Worm (Caenorhabditis elegans) whole organism, L3 larva: Measurements from ENCODE around the gene F58F9.6.

Source experiments
- ama-1 ChIP-seq: fragments of 150-350 bp; optimal IDR thresholded peaks from 2 replicates; lab custom pipeline; 2018
- lin-39 ChIP-seq: fragments of 150-350 bp; optimal IDR thresholded peaks from 2 replicates; lab custom pipeline; 2018; ENCODE audit warnings: missing biosample characterization, missing genetic modification reagents, missing genetic modification characterization
- nhr-11 ChIP-seq: fragments of 150-350 bp; optimal IDR thresholded peaks from 2 replicates; lab custom pipeline; 2014; ENCODE audit warnings: missing biosample characterization, missing genetic modification characterization
- nhr-12 ChIP-seq: fragments of 150-350 bp; optimal IDR thresholded peaks from 2 replicates; lab custom pipeline; 2014; ENCODE audit warnings: missing biosample characterization, missing genetic modification characterization
- nhr-28 ChIP-seq: fragments of 150-350 bp; optimal IDR thresholded peaks from 2 replicates; lab custom pipeline; 2014; ENCODE audit warnings: missing biosample characterization, missing genetic modification characterization
- nhr-76 ChIP-seq: fragments of 150-350 bp; sonication (generic microtip); optimal IDR thresholded peaks from 5 replicates; lab custom pipeline; 2014; ENCODE audit warnings: missing biosample characterization, missing genetic modification characterization
- snpc-4 ChIP-seq: fragments of 150-350 bp; optimal IDR thresholded peaks from 2 replicates; lab custom pipeline; 2014; ENCODE audit warnings: missing biosample characterization, missing genetic modification characterization
- unc-39 ChIP-seq: sonication (generic microtip); optimal IDR thresholded peaks from 4 replicates; lab custom pipeline; 2017; ENCODE audit warnings: missing biosample characterization, missing genetic modification characterization
- ztf-11 ChIP-seq: fragments of 150-350 bp; optimal IDR thresholded peaks from 2 replicates; lab custom pipeline; 2014; ENCODE audit warnings: missing biosample characterization, missing genetic modification characterization

DNA sequence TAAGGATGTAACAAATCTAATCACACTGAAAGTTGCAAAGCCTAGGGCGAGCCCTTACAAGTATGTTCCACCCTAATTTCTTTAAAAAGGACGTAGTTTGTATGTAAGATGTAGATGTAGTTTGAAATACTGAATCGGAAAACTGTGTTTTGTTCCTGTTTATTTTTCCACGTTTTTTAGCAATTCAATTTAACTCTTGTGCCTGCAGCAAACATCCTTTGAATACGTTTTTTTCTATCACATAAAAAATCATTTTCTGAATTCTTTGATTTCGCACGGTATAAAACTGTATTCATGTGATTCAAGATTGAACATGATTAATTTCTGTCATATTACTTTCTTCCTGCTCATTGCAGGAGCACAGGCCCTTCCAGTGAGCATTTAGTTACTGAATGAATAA is 2.6 kb upstream of the F58F9.6 start, which contains the start of gene F58F9.9:
- TF ChIP-seq ztf-11 (no peak), ama-1 (lab: Kevin White, UChicago) (no peak), nhr-11 (no peak), nhr-28 (no peak), nhr-76 (no peak), lin-39 (tag; lab: Kevin White, UChicago) (no peak), snpc-4 (tag; lab: Kevin White, UChicago) (no peak), unc-39 (tag; lab: Kevin White, UChicago) (no peak), nhr-12 (no peak)
